Fruit fly (Drosophila melanogaster): ENCODE results near the gene CG6441.

The CG6441 gene

dm6 chr2L:7435475-7435874, 39.0 kb upstream of the CG6441 start:
- TF ChIP-seq h (optimal IDR thresholded peaks at IDR 0.05) (no peak), psq (optimal IDR thresholded peaks at IDR 0.05) (no peak), insv (optimal IDR thresholded peaks at IDR 0.05) (no peak), Myc (optimal IDR thresholded peaks at IDR 0.05) (no peak), Sin3A (optimal IDR thresholded peaks at IDR 0.05) (no peak), ttk (optimal IDR thresholded peaks at IDR 0.05) (no peak)

- TF ChIP-seq psq (optimal IDR thresholded peaks at IDR 0.05) (no peak), Myc (optimal IDR thresholded peaks at IDR 0.05) (no peak), Sin3A (optimal IDR thresholded peaks at IDR 0.05) (no peak), insv (optimal IDR thresholded peaks at IDR 0.05) (no peak), h (optimal IDR thresholded peaks at IDR 0.05) (no peak)
These were observed 37.8 kb upstream of the CG6441 start for dm6 chr2L:7436492-7437324.

dm6 chr2L:7437325-7437707, 37.2 kb upstream of the CG6441 start, which contains the start of gene CG5973:
Gene CG5973, plus strand, starts transcription at chr2L:7437492.
- no peak for TF ChIP-seq insv (optimal IDR thresholded peaks at IDR 0.05)
- TF ChIP-seq Myc (optimal IDR thresholded peaks at IDR 0.05) = no peak
- no peak for TF ChIP-seq psq (optimal IDR thresholded peaks at IDR 0.05)
- no peak for TF ChIP-seq ttk (optimal IDR thresholded peaks at IDR 0.05)
- no peak for TF ChIP-seq h (optimal IDR thresholded peaks at IDR 0.05)
- TF ChIP-seq Sin3A (optimal IDR thresholded peaks at IDR 0.05) = no peak

dm6 chr2L:7438505-7438904, 36.0 kb upstream of the CG6441 start:
- no peak for TF ChIP-seq h (optimal IDR thresholded peaks at IDR 0.05)

- TF ChIP-seq psq (optimal IDR thresholded peaks at IDR 0.05) (no peak), ttk (optimal IDR thresholded peaks at IDR 0.05) (no peak), insv (optimal IDR thresholded peaks at IDR 0.05) (no peak), Myc (optimal IDR thresholded peaks at IDR 0.05) (no peak), Sin3A (optimal IDR thresholded peaks at IDR 0.05) (no peak), h (optimal IDR thresholded peaks at IDR 0.05) (no peak)
These were observed 34.0 kb upstream of the CG6441 start for dm6 chr2L:7440458-7441018.

dm6 chr2L:7442106-7442505, 32.4 kb upstream of the CG6441 start:
- no peak for TF ChIP-seq insv (optimal IDR thresholded peaks at IDR 0.05)
- no peak for TF ChIP-seq h (optimal IDR thresholded peaks at IDR 0.05)
- TF ChIP-seq psq (optimal IDR thresholded peaks at IDR 0.05) = no peak
- no peak for TF ChIP-seq Sin3A (optimal IDR thresholded peaks at IDR 0.05)
- TF ChIP-seq ttk (optimal IDR thresholded peaks at IDR 0.05) = no peak
- TF ChIP-seq Myc (optimal IDR thresholded peaks at IDR 0.05) = no peak

- TF ChIP-seq h (optimal IDR thresholded peaks at IDR 0.05) = no peak
- TF ChIP-seq insv (optimal IDR thresholded peaks at IDR 0.05) = no peak
- TF ChIP-seq psq (optimal IDR thresholded peaks at IDR 0.05) = no peak
- no peak for TF ChIP-seq Sin3A (optimal IDR thresholded peaks at IDR 0.05)
- TF ChIP-seq Myc (optimal IDR thresholded peaks at IDR 0.05) = no peak
- TF ChIP-seq ttk (optimal IDR thresholded peaks at IDR 0.05) = no peak
These were observed 31.6 kb upstream of the CG6441 start for dm6 chr2L:7442929-7443328.

dm6 chr2L:7447820-7448219, 26.7 kb upstream of the CG6441 start:
- TF ChIP-seq psq (optimal IDR thresholded peaks at IDR 0.05) = no peak
- TF ChIP-seq ttk (optimal IDR thresholded peaks at IDR 0.05) = no peak
- no peak for TF ChIP-seq h (optimal IDR thresholded peaks at IDR 0.05)
- TF ChIP-seq Myc (optimal IDR thresholded peaks at IDR 0.05) = no peak
- no peak for TF ChIP-seq Sin3A (optimal IDR thresholded peaks at IDR 0.05)
- TF ChIP-seq insv (optimal IDR thresholded peaks at IDR 0.05) = no peak

dm6 chr2L:7448371-7448770, 26.1 kb upstream of the CG6441 start:
- TF ChIP-seq ttk (optimal IDR thresholded peaks at IDR 0.05) (no peak), h (optimal IDR thresholded peaks at IDR 0.05) (no peak), psq (optimal IDR thresholded peaks at IDR 0.05) (no peak), insv (optimal IDR thresholded peaks at IDR 0.05) (no peak), Myc (optimal IDR thresholded peaks at IDR 0.05) (no peak), Sin3A (optimal IDR thresholded peaks at IDR 0.05) (no peak)

dm6 chr2L:7450966-7451365, 23.5 kb upstream of the CG6441 start, which contains the start of gene santa-maria:
Gene santa-maria, minus strand, starts transcription at chr2L:7451244.
- TF ChIP-seq psq (optimal IDR thresholded peaks at IDR 0.05) = no peak
- no peak for TF ChIP-seq Sin3A (optimal IDR thresholded peaks at IDR 0.05)
- TF ChIP-seq h (optimal IDR thresholded peaks at IDR 0.05) = no peak
- TF ChIP-seq Myc (optimal IDR thresholded peaks at IDR 0.05) = no peak

- TF ChIP-seq insv (optimal IDR thresholded peaks at IDR 0.05) (no peak), Myc (optimal IDR thresholded peaks at IDR 0.05) (no peak), psq (optimal IDR thresholded peaks at IDR 0.05) (no peak), Sin3A (optimal IDR thresholded peaks at IDR 0.05) (no peak), h (optimal IDR thresholded peaks at IDR 0.05) (no peak)
These were observed 22.4 kb upstream of the CG6441 start for dm6 chr2L:7452093-7452492.

- TF ChIP-seq h (optimal IDR thresholded peaks at IDR 0.05) (no peak), psq (optimal IDR thresholded peaks at IDR 0.05) (no peak), ttk (optimal IDR thresholded peaks at IDR 0.05) (no peak), Myc (optimal IDR thresholded peaks at IDR 0.05) (no peak), Sin3A (optimal IDR thresholded peaks at IDR 0.05) (no peak), insv (optimal IDR thresholded peaks at IDR 0.05) (no peak)
These were observed 20.4 kb upstream of the CG6441 start, which contains the start of gene Gr28a for dm6 chr2L:7454112-7454511. Gene Gr28a, minus strand, starts transcription at chr2L:7454212.

- TF ChIP-seq ttk (optimal IDR thresholded peaks at IDR 0.05) (no peak), Myc (optimal IDR thresholded peaks at IDR 0.05) (no peak), psq (optimal IDR thresholded peaks at IDR 0.05) (no peak), Sin3A (optimal IDR thresholded peaks at IDR 0.05) (no peak), insv (optimal IDR thresholded peaks at IDR 0.05) (no peak), h (optimal IDR thresholded peaks at IDR 0.05) (no peak)
These were observed 12.4 kb upstream of the CG6441 start, which contains the start of gene Gr28b for dm6 chr2L:7462147-7462546. Gene Gr28b, minus strand, starts transcription at chr2L:7462247.

Measured in Kc167 (cell line).